Fruit fly (Drosophila melanogaster) whole organism, embryonic: ENCODE results near the gene Pbp45.

ENCODE experiments used
- Abd-B ChIP-seq: fragments of 200-800 bp; sonication (Bioruptor generic); optimal IDR thresholded peaks from 2 replicates; lab custom pipeline; 2018; ENCODE audit warnings: missing biosample characterization, mild to moderate bottlenecking, missing genetic modification characterization, moderate library complexity
- lilli ChIP-seq: fragments of 200-800 bp; sonication (Bioruptor generic); optimal IDR thresholded peaks from 3 replicates; lab custom pipeline; 2016; ENCODE audit warnings: missing biosample characterization, missing genetic modification characterization

- TF ChIP-seq Abd-B (GFP tag; lab: Kevin White, UChicago): no peak
- TF ChIP-seq lilli (GFP tag; lab: Kevin White, UChicago): no peak
Observed at dm6 chr3R:15851912-15852311, 12.6 kb upstream of the Pbp45 start.
